Worm (Caenorhabditis elegans): Measurements from ENCODE around the gene osm-1.

osm-1 gene

DNA sequence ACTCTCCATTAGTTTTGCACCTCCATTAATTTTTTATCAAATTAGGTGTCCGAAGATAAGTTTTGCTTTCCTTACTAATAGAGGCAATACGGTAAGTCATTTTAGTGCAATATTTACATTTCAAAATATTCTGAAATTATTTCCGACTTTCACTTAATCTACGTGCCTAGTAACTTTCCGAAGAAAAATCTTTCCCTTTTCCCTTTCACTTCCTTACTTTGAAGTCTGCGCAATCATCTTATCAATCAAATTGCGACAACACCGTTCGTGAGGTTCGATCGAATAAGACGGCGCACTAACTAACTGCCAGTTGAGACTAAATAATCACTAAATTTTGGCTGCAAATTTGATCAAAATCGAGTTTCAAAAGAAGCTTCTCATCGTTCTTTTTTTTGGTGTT is 6.6 kb upstream of the osm-1 start:
- no peak for TF ChIP-seq D1046.2 (GFP tag; IDR thresholded peaks at IDR 0.05)
- TF ChIP-seq ceh-44 (GFP tag; IDR thresholded peaks at IDR 0.05): no peak
- TF ChIP-seq nhr-102 (tag; optimal IDR thresholded peaks at IDR 0.05): no peak
- no peak for TF ChIP-seq hif-1 (tag; optimal IDR thresholded peaks at IDR 0.05)
- TF ChIP-seq lir-3 (tag; optimal IDR thresholded peaks at IDR 0.05): no peak
- TF ChIP-seq ceh-28 (tag; optimal IDR thresholded peaks at IDR 0.05): no peak

DNA sequence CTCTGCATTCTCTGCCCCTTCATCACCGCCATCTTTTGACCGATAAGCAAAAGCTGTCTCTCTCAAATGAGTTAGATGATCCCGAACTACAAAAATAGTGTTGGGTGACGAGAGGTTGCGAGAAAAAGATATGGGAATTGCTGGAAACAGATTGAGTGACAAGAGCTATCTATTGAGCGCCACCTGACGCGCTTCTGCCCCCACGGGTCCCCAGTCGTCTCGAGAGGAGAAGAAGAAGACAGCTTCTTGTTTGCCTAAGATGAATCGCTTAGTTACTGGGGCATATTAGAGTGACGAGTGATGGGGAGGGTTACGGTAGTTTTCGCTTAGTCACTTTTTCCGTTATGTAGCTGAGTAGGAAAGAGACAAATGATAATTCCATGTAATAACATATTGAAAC is 5.9 kb upstream of the osm-1 start:
- peak in 1 of 2 experiments; percentile 44 for TF ChIP-seq daf-16 (GFP tag; optimal IDR thresholded peaks at IDR 0.05)
- TF ChIP-seq daf-16 (tag; optimal IDR thresholded peaks at IDR 0.05): no peak
- TF ChIP-seq ztf-7 (tag; optimal IDR thresholded peaks at IDR 0.05): no peak
- TF ChIP-seq php-3 (GFP tag; IDR thresholded peaks at IDR 0.05): no peak
- peak; percentile 8 for TF ChIP-seq hlh-30 (tag; optimal IDR thresholded peaks at IDR 0.05; ENCODE audit: insufficient read depth)
- TF ChIP-seq ceh-32 (tag; optimal IDR thresholded peaks at IDR 0.05; ENCODE audit: poor library complexity): no peak
- TF ChIP-seq ceh-62 (tag; optimal IDR thresholded peaks at IDR 0.05): no peak
- no peak for TF ChIP-seq T20F7.1 (GFP tag; optimal IDR thresholded peaks at IDR 0.05)
- peak; percentile 7; the same call in 1 of the 2 replicates for TF ChIP-seq ceh-20 (GFP tag; IDR thresholded peaks at IDR 0.05)
- TF ChIP-seq nhr-11 (tag; optimal IDR thresholded peaks at IDR 0.05): peak; percentile 51

DNA sequence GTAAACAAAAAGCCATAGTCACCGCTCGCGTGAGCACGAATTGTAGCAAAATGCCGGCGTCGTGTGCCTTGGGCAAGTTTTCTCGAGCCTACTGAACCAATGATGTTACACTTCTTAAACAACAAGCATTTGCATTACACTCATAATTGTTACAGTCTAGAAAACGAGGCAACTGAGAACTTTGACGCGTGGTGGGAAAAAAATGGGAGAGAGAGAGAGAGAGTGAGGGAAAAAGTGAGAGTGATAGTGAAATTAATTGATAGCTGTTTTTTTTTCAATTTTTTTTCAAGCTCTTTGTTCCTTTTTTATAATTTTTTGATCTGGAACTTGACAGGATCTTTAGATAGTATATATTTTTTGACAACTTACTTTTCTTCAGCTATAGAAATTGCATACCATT is 5.3 kb upstream of the osm-1 start:
- TF ChIP-seq nhr-11 (tag; optimal IDR thresholded peaks at IDR 0.05): no peak
- peak; percentile 2 for TF ChIP-seq hlh-11 (tag; optimal IDR thresholded peaks at IDR 0.05)
- no peak for TF ChIP-seq ces-1 (GFP tag; optimal IDR thresholded peaks at IDR 0.05)
- no peak for TF ChIP-seq arid-1 (GFP tag; conservative IDR thresholded peaks at IDR 0.05)
- no peak for TF ChIP-seq tra-1 (GFP tag; IDR thresholded peaks at IDR 0.05)

DNA sequence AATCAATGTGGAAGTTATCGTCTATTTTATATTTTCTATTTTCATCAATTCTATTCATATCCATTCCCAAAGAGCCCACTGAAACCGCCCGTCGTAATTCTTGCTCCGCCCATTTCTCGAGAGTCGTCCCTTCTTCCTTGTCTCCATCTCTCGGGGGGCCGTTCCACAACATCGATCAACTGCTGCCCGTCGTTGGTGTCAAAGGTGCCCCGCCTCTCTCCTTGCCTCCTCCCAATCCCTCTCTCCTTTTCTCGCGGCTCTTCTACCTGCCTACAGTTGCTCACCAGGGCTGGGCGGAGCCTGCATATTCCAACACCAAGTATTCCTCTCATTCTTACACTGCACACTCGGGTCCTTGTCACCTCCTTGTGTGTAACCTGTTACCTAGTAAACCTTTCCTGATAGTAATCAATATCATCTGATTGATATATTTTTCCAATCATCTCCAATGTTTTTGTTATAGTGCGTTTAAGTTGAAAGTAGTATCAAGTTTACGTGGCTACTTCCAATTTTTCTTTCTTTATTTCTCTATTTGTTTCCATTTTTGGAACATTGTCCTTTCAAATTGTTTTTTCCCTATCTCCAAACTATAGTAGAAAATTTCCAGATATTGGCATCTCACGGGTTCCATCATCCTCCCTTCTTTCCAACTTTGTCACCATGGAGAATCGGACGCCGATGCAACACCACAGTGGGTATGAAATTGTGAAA is 4.1 kb upstream of the osm-1 start, which contains the start of gene pat-9:
pat-9 (plus strand) TSS at position 661 of the 711 bp plus-strand sequence.
- TF ChIP-seq saeg-2 (GFP tag; IDR thresholded peaks at IDR 0.05): no peak
- peak; percentile 80 for TF ChIP-seq set-16 (GFP tag; IDR thresholded peaks at IDR 0.05)

DNA sequence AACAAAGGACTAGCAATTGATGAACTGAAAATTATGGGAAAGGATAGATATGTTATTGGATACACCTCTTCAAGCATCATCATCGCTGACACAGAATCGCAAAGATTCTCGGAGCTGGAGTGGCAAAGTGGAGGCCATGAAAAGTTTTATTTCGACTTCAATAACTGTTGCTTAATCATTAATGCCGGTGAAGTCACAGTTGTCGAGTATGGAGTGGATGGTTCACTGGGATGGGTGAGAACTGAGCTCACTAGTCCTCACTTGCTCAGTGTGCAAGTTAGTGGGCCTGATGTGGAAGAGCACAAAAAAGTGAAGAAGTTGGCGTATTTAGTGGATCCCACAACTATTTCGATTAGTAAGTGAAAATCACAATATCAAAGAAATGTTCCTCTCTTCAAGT is 3.4 kb downstream of the osm-1 start:
- TF ChIP-seq arid-1 (GFP tag; conservative IDR thresholded peaks at IDR 0.05) (no peak), unc-62 (GFP tag; optimal IDR thresholded peaks at IDR 0.05 in 1 of 2) (peak in 1 of 2 experiments; percentile 91), unc-62 (tag; optimal IDR thresholded peaks at IDR 0.05) (no peak), zip-2 (tag; optimal IDR thresholded peaks at IDR 0.05) (no peak), hlh-30 (tag; optimal IDR thresholded peaks at IDR 0.05; ENCODE audit: insufficient read depth) (no peak)

DNA sequence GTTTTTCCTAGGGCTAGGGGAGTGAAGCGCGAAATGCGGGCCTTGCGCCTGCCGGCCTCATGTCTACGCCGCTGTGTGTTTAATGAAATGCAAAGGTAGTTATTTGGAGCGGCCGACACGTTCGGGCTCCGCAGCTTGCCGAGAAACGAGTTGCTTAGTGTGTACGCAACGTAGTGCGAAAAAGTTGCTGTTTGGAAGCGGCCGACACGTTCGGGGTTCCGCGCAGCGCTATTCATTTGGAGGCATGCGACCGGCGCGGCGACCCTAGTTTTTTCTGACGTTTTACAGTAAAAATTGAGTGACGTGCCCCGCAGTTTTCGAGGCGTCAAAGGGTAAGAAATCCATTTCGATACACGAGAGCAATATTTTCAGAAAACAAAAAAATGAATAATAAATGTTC is 5.2 kb downstream of the osm-1 start:
- TF ChIP-seq nhr-76 (tag; optimal IDR thresholded peaks at IDR 0.05): no peak
- TF ChIP-seq egl-43 (GFP tag; IDR thresholded peaks at IDR 0.05): 0 out of 2 replicates have a peak, but pooled peaks have one; percentile 59

DNA sequence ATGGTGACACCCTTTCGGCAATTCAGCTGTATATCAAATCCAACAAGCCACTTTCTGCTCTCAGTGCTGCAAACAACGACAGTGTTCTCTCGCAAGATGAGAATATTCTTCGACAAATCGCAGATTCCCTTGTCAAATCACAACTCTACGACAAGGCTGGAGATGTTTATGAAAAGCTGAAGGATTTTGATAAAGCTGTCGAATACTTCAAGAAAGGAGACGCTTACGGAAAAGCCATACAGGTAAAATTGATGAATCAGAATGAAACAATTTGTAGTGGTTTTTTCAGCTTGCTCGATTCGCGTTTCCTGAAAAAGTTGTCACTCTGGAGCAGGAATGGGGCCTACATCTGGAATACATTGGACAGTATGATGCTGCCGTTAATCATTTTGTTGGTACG is 5.7 kb downstream of the osm-1 start:
- TF ChIP-seq unc-62 (GFP tag; optimal IDR thresholded peaks at IDR 0.05 in 1 of 2) (peak in 1 of 2 experiments; percentile 94), unc-62 (tag; optimal IDR thresholded peaks at IDR 0.05) (no peak), skn-1 (tag; optimal IDR thresholded peaks at IDR 0.05) (no peak)
